Fruit fly (Drosophila melanogaster): ENCODE results near the gene CG14968.

DNA sequence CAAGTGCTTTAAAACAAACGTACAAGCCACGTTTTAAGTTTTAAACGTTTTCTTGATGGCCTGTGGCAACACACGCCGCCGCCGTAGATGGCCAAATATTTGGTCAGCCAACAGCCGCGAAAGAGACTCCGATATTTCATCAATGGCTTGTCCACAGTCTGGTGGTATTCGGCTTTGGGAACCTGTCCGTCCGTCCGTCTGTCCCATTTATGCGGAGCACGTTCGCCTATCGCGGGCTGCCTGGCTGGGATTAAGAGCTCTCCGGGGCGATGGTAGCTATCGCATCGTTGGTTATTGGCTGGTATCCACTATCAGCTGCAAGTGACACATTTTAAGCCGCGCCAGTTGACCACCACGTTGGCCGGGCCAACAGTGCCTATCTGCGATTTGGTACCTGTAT is 4.7 kb upstream of the CG14968 start:
- TF ChIP-seq CG8478 (optimal IDR thresholded peaks at IDR 0.05) (no peak), CTCF (optimal IDR thresholded peaks at IDR 0.05) (no peak)

All from S2 (cell line).